Worm (Caenorhabditis elegans) whole organism, L4/young adult: Measurements from ENCODE around the gene rtfo-1.

Experiments
- W03F9.2 ChIP-seq: fragments of 150-350 bp; optimal IDR thresholded peaks from 2 replicates; lab custom pipeline; 2014; ENCODE audit warnings: missing biosample characterization, missing genetic modification characterization
- dao-5 ChIP-seq: sonication (generic microtip); optimal IDR thresholded peaks from 2 replicates; lab custom pipeline; 2016; ENCODE audit warnings: missing genotype, missing genetic modification characterization, moderate library complexity, missing compliant biosample characterization
- him-1 ChIP-seq: sonication (generic microtip); optimal IDR thresholded peaks from 2 replicates; lab custom pipeline; 2016; ENCODE audit warnings: missing genotype, missing genetic modification reagents, missing genetic modification characterization, missing compliant biosample characterization

Gene rtfo-1

DNA sequence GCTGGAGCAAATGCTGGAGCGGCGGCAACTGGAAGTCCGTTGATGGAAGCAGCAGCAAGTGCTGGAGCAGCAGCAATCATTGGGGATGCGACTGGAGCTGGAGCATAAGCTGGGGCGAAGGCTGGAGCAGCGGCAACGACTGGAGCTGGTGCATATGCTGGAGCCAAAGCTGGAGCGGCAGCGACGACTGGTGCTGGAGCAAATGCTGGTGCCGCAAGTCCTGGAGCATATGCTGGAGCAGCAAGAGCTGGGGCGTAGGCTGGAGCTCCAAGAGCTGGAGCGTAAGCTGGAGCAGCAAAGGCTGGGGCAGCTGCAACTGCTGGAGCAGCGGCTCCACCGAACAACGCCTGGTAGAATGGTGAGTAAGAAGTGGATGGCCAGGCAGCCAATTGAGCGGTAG lies 36.0 kb upstream of the rtfo-1 start:
- TF ChIP-seq dao-5 (tag; lab: Kevin White, UChicago): no peak
- TF ChIP-seq him-1: no peak
- no peak for TF ChIP-seq W03F9.2

DNA sequence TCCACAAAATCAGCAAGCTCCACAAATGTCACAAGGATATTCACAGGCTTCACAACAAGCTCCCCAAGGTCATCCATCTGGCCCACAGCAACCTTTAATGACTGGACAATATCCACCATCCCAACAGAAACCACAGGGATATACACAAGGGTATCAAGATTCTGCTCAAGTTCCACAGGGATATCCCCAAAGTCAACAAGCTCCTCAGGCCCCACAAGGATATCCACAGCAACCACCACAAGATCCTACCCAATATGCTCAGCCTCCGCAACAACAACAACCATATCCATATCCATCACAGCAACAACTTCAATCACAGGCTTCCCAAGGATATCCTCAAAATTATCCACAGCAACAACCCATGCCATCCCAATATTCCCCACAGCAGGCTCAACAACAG lies 34.2 kb upstream of the rtfo-1 start:
- TF ChIP-seq dao-5 (tag; lab: Kevin White, UChicago) (no peak), him-1 (no peak), W03F9.2 (no peak)

DNA sequence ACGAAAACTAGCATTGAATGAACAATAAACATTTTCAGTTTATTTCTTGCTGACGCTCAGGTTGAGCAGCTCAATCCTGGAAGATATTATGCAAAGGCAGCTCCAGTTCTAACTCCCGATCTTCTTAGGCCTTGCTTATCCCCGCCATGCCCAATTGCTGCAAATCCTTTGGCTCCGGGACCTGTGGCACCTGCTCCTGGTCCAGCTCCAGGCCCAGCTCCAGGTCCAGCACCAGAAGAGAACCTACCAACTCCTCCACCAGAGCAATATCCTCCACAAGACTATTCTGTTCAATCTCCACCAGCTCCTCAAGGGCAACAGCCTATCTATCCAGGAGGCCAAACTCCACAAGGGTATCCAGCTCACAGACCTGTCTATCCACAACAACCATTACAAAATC lies 33.7 kb upstream of the rtfo-1 start:
- TF ChIP-seq dao-5 (tag; lab: Kevin White, UChicago) (no peak), him-1 (no peak), W03F9.2 (no peak)

DNA sequence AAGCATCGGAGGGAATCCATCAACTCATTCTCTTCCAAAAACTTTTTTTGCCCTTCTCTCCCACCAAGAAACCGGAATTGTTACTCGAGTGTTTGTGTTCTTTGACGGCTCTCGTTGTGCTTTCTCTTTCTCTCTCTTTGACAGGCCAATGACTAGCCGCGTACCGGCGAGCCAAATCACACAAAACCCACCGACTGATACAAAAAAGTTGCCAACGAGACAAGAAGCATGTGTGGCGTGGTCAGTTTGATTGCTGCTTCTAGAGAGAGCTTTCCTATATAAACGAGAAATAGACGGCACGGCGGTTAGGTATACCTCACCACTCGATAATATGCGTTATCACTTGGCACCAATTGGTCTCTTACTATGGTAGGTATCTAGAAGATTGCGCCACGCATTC lies 33.3 kb upstream of the rtfo-1 start, which contains the start of gene pqn-63:
Gene pqn-63 (plus strand): TSS at position 307 of the 400 bp plus-strand sequence.
- no peak for TF ChIP-seq dao-5 (tag; lab: Kevin White, UChicago)
- no peak for TF ChIP-seq him-1
- no peak for TF ChIP-seq W03F9.2

DNA sequence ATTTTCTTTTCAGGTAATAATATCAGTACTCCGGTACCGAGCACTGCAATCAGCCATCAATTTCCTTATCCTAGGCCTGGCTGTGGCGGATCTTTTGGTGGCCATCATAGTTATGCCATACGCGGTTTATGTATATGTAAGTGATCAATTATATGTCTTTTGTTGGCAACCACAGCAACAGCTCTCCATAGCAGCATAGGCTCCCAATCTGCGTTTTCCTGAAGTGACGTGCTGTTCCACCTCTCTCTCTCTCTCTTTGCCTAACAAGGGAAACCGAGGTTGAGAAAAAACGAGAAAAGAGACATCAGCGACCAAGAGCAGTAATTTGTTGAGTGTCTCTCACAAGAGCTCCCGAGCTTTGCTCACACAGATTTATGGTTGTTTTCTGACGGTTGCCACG lies 26.8 kb upstream of the rtfo-1 start:
- TF ChIP-seq him-1: no peak
- no peak for TF ChIP-seq W03F9.2
- no peak for TF ChIP-seq dao-5 (tag; lab: Kevin White, UChicago)

DNA sequence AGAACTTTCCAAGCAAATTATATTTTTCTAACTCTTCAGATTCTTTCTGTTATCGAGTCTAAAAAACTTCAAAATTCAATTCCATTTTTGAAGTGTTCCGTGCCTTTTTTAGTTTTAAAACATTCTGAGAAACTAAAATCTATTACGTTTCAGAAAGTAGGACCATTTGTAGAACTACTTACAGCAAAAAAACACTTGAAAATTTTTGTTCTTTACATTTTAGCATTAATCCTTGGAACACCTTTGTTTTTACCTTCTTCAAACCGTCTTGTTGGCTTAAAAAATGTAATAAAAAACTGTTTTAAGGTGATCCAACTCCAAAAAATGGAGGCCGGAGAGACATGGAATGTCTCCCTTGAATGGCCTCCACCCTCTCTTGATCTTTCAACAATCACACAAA lies 25.8 kb upstream of the rtfo-1 start, which contains the start of gene dop-2:
Gene dop-2 (plus strand): TSS at position 301 of the 400 bp plus-strand sequence.
- TF ChIP-seq dao-5 (tag; lab: Kevin White, UChicago) (no peak), W03F9.2 (no peak), him-1 (no peak)

DNA sequence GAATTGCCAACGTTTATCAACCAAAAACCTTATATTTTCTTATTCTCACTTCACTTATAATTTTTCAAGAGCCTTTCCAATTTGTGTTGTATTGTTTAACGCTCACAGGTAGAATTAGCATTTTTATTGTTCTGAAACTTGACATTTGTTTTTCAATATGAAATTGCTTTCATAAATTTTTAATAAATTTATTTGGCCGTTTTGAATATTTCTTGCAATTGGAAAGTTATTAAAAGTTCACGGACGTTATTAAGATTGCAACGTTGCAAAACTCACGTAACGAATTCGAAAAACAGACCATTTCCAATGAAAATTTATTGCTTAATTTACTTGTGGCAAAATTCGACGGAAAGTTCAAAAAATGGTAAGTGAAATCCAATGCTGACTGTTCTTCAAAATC lies 7.9 kb upstream of the rtfo-1 start, which contains the start of gene K09G1.2:
Gene K09G1.2 (plus strand): TSS at position 301 of the 400 bp plus-strand sequence.
- TF ChIP-seq W03F9.2 (no peak), dao-5 (tag; lab: Kevin White, UChicago) (no peak)

DNA sequence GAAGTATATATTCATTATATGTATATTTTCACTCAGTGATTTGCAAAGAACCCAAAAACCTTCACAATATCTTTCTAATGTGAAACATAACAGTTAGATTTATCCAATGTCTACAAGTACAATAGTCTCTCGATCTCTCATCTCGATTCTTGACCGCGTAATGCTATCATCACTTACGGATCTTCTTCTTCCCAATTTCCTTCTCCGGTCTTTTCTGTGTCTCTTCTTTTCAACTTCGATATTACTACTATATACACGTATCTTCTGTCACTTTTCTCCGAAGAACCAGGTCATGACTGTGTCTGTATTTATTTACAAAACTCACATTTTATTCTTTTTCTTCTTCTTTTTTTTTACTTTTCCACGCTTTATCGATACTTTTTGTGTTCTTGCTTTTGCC lies 6.1 kb upstream of the rtfo-1 start:
- TF ChIP-seq dao-5 (tag; lab: Kevin White, UChicago): no peak
- no peak for TF ChIP-seq him-1
- TF ChIP-seq W03F9.2: no peak

DNA sequence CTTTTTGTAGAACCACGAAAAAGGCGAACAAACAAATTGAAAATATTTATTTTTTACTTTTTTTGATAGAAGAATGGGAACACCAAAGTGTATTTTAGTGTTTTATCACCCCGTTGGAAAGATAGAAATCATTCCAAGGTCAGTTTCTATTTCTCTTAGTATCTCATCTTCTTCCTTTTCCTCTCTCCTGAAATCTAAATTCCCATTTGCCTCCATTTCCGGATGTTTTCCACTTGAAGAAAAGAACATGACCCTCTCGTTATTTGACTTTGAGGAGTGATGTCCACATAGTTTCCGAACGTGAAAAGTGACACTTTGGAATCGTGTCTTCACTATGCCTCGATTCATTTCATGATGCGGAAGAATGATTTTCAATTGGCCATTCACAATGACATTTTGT lies 5.2 kb upstream of the rtfo-1 start:
- TF ChIP-seq him-1: no peak
- TF ChIP-seq dao-5 (tag; lab: Kevin White, UChicago): no peak
- no peak for TF ChIP-seq W03F9.2

DNA sequence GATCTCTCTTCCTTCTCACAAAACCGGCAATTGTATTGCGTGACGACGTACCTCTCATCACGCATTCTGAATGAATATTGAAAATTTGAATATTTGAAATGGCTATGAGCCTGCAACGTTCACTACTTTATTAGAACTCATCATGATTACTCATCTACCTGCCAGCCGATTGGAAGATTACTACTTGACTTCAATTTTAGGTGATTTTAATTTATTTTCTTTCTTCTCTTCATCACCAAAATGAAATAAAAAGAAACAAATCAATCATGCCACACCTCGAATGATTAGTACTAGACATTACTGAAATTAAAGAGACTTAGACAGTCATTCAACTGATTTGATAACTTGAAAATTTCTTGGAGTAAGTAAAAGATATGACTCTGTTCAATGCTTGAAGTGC lies 1.8 kb upstream of the rtfo-1 start:
- TF ChIP-seq W03F9.2 (no peak), him-1 (no peak), dao-5 (tag; lab: Kevin White, UChicago) (no peak)

DNA sequence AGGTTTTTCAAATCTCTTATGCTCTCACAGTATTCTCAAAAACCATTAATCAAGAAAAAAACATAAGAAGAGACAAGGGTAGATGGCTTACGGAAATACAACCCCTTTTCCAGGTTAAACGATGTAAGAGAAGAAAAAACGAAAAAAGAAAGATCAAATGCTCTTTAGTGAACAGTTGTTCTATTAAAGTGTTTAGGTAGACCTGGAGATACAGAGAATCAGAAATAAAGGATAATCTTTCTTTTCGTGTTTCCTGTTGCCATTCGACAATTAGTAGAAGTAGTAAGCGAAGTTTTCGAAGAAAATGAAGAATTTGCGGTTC lies 840 bp upstream of the rtfo-1 start, which contains the start of gene K09G1.1:
Gene K09G1.1 (plus strand): TSS at position 223 of the 322 bp plus-strand sequence.
- TF ChIP-seq W03F9.2 (no peak), him-1 (no peak), dao-5 (tag; lab: Kevin White, UChicago) (no peak)

DNA sequence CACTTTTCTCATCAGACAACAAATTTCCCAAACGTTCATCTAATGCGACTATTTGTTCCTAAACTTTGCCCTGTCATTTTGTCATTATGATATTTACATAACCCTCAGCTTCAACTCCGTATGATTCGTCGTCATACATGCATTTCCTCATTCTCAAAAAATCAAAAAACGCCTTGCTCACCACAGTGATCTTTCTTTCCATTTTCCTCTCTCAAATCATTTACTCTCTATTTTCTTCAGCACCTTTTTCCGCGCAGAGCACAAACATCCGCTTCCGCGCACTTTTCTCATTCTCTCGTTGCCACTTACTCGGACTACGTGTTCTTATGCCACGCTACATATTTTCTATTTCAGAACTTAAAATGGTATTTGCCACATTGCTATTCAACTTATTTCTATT lies 5.5 kb downstream of the rtfo-1 start, which contains the start of gene F25B3.2:
Gene F25B3.2 (plus strand): TSS at position 301 of the 400 bp plus-strand sequence.
- TF ChIP-seq dao-5 (tag; lab: Kevin White, UChicago): no peak
- no peak for TF ChIP-seq W03F9.2
- TF ChIP-seq him-1: no peak

DNA sequence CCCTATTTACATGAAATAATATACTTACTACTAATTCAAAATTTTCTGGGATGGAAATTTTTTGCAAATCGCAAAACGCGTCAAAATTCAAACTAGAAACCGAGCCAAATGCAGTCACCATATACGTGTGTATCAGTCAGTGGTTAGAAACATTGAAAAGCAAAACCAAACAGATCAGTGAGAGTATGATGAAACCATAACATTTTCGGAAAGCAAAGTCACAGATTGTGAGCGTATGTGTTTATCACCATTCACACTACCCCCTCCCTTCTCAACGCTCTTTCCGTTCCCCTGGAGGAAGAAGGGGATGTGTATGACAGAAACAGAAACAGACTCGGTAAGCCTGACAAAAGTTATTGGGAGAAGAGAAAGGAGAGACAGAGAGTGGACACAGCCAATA lies 10.8 kb downstream of the rtfo-1 start:
- TF ChIP-seq W03F9.2 (no peak), dao-5 (tag; lab: Kevin White, UChicago) (no peak), him-1 (no peak)

DNA sequence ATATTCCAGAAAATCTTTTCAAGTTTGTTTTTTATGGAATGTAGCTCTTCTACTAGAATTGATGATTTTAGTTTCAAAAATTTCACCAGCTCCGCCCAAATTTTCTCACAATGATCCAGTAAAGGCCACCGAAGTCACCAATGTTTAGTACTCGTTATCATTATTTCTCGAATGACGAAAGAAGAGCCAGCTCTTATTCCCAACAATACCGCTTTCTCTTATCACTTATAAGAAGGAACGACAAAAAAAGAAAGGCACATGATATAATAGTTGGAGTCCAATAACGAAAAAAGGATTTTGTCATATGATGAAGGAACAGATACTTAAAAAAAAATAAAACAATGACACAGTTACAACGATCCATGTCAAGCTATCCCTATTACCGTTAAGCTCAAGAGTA lies 11.4 kb downstream of the rtfo-1 start:
- no peak for TF ChIP-seq W03F9.2
- TF ChIP-seq dao-5 (tag; lab: Kevin White, UChicago): no peak
- TF ChIP-seq him-1: no peak

DNA sequence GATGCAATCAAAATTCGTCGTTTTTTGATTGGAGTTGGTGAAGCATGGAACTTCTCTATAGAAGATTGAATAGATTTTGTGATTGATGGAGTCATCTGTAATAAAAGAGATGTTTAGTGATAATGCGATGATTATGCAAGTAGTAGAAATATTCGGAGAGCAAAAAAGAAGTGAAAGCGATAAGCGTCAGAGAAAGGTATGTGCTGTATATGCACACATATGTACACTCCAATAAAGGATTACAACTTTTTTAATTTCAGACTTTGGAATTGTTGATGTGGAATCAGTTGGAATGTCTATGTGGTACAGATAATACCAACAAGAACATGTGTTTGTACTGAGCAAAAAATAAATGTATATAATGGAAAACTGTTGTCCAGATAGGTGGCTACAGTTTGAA lies 12.2 kb downstream of the rtfo-1 start, which contains the start of gene F25B3.5:
Gene F25B3.5 (minus strand): TSS at position 101 of the 400 bp plus-strand sequence.
- no peak for TF ChIP-seq him-1
- no peak for TF ChIP-seq W03F9.2
- no peak for TF ChIP-seq dao-5 (tag; lab: Kevin White, UChicago)

DNA sequence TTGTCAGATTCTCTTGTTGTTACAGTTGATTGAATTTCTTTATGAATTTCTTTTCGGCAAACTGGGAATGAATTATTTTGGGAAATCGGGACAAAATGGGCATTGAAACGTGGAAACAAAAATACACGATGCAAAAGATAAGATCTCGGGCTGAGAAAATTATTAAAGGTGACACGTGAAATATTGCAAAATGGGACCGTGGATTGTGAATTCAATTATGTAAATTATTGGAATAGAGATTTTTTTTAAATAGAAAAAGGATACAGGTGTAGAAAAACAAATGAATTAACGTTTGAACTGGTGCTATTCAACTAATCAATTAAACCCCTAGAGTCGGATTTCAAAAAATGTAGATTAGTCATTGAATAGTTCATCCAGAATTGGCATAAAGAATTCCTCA lies 13.7 kb downstream of the rtfo-1 start, which contains the start of gene F25B3.4:
Gene F25B3.4 (minus strand): TSS at position 101 of the 400 bp plus-strand sequence.
- TF ChIP-seq dao-5 (tag; lab: Kevin White, UChicago) (no peak), him-1 (no peak), W03F9.2 (no peak)
